Worm (Caenorhabditis elegans) whole organism, midembryonic: ENCODE data around the gene sre-36.
"Not testable (repeated sequence)": the region's sequence is repeated elsewhere in the genome, so short reads cannot be mapped to it uniquely, and the experiment has no call there.

Source experiments
- T22C8.4 ChIP-seq: fragments of 200-800 bp; sonication (Bioruptor generic); IDR thresholded peaks from 2 replicates; pipeline ENCODE4 v1.3.6; 2022; ENCODE audit warnings: missing genetic modification characterization, missing compliant biosample characterization
- cog-1 ChIP-seq: sonication (generic microtip); optimal IDR thresholded peaks from 2 replicates; lab custom pipeline; 2016; ENCODE audit warnings: missing genetic modification characterization, missing compliant biosample characterization
- flt-1 ChIP-seq: fragments of 200-800 bp; sonication (Bioruptor generic); IDR thresholded peaks from 2 replicates; pipeline ENCODE4 v1.3.6; 2022; ENCODE audit warnings: missing genetic modification characterization, missing compliant biosample characterization
- klf-2 ChIP-seq: fragments of 200-800 bp; sonication (Bioruptor generic); conservative IDR thresholded peaks from 2 replicates; pipeline ENCODE4 v1.3.6; 2022; ENCODE audit warnings: missing genetic modification reagents, missing genetic modification characterization, missing compliant biosample characterization
- med-1 ChIP-seq: sonication (generic microtip); optimal IDR thresholded peaks from 2 replicates; lab custom pipeline; 2017; ENCODE audit warnings: missing genetic modification characterization, mild to moderate bottlenecking, missing compliant biosample characterization, antibody characterized with exemption, missing genetic modification reagents; ENCODE audit not compliant: insufficient read depth
- ref-1 ChIP-seq: fragments of 200-800 bp; sonication (Bioruptor generic); conservative IDR thresholded peaks from 2 replicates; pipeline ENCODE4 v1.3.6; 2022; ENCODE audit warnings: missing genetic modification reagents, missing genetic modification characterization, missing compliant biosample characterization
- tab-1 ChIP-seq: fragments of 200-800 bp; sonication (Bioruptor generic); IDR thresholded peaks from 2 replicates; pipeline ENCODE4 v1.3.6; 2022; ENCODE audit warnings: missing genetic modification characterization, missing compliant biosample characterization
- ztf-23 ChIP-seq: fragments of 200-800 bp; sonication (Bioruptor generic); IDR thresholded peaks from 2 replicates; pipeline ENCODE4 v1.3.6; 2022; ENCODE audit warnings: missing genetic modification reagents, missing genetic modification characterization, missing compliant biosample characterization
- ztf-29 ChIP-seq: fragments of 200-800 bp; sonication (Bioruptor generic); IDR thresholded peaks from 2 replicates; pipeline ENCODE4 v1.3.6; 2022; ENCODE audit warnings: missing genetic modification reagents, missing genetic modification characterization, missing compliant biosample characterization

The sre-36 gene

DNA sequence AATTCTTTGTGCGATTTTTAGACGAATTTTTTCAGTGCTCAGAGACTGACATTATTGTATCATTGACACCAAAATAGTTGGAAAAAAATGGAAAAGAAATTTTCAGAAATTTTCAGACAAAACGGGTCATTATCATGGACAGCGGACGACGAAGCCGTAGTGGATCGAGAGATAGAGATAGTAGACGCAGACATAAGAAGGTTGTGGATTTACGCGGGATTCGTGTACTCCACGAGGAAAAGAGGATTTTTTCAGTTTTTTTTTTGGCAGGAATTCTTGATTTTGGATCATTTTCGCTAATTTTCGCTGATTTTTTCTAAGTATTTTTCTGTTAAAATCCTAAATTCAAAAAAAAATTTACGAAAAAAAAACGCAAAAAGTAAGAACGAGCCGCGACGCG lies 31.9 kb upstream of the sre-36 start, which contains the start of gene W08G11.3:
Gene W08G11.3, plus strand, starts transcription at position 107 of the 400 bp plus-strand sequence.
- TF ChIP-seq ref-1 (GFP tag; lab: Robert Waterston, UW): no peak
- TF ChIP-seq T22C8.4 (GFP tag; lab: Robert Waterston, UW): no peak
- TF ChIP-seq med-1 (GFP tag; lab: Kevin White, UChicago): no peak
- TF ChIP-seq cog-1 (tag; lab: Kevin White, UChicago): no peak
- no peak for TF ChIP-seq ztf-29
- no peak for TF ChIP-seq klf-2 (GFP tag; lab: Robert Waterston, UW)
- TF ChIP-seq ztf-23 (GFP tag; lab: Robert Waterston, UW): no peak
- TF ChIP-seq tab-1 (GFP tag; lab: Robert Waterston, UW): no peak
- TF ChIP-seq flt-1: no peak

- TF ChIP-seq cog-1 (tag; lab: Kevin White, UChicago) (no peak), T22C8.4 (GFP tag; lab: Robert Waterston, UW) (peak; percentile 53; the same call in 1 of the 2 replicates)
These were observed 31.3 kb upstream of the sre-36 start for ce11 chrV:16368143-16368542.

DNA sequence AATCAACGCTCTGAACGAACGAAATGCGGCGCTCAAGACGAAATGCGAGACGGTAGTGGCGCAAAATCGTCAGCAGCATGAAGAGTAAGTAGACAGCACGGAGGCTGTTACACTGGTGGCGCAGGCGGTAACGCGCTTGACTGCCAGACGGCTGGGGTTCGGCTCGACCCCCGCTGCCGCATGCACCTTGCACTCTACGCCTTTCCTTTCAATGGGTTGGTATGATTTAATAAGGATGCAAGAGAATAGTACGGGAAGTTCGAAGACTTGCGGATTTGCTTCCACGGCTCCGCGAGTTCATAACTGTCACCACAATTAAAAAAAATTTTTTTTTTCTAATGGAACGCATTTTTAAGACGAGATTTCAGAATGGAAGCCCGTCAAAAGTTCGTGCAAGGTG lies 29.4 kb upstream of the sre-36 start:
- TF ChIP-seq klf-2 (GFP tag; lab: Robert Waterston, UW): peak; percentile 68; the same call in 1 of the 2 replicates
- TF ChIP-seq tab-1 (GFP tag; lab: Robert Waterston, UW): peak; percentile 83
- TF ChIP-seq ref-1 (GFP tag; lab: Robert Waterston, UW): peak; percentile 61
- TF ChIP-seq cog-1 (tag; lab: Kevin White, UChicago): peak; percentile 34
- peak; percentile 58; the same call in 1 of the 2 replicates for TF ChIP-seq T22C8.4 (GFP tag; lab: Robert Waterston, UW)
- no peak for TF ChIP-seq ztf-29
- peak; percentile 32 for TF ChIP-seq med-1 (GFP tag; lab: Kevin White, UChicago)
- TF ChIP-seq flt-1: peak; percentile 90
- TF ChIP-seq ztf-23 (GFP tag; lab: Robert Waterston, UW): peak; percentile 79

- TF ChIP-seq ztf-29: no peak
- TF ChIP-seq cog-1 (tag; lab: Kevin White, UChicago): no peak
- no peak for TF ChIP-seq tab-1 (GFP tag; lab: Robert Waterston, UW)
- TF ChIP-seq ref-1 (GFP tag; lab: Robert Waterston, UW): no peak
- TF ChIP-seq klf-2 (GFP tag; lab: Robert Waterston, UW): no peak
- TF ChIP-seq med-1 (GFP tag; lab: Kevin White, UChicago): no peak
- TF ChIP-seq T22C8.4 (GFP tag; lab: Robert Waterston, UW): no peak
- TF ChIP-seq flt-1: no peak
- TF ChIP-seq ztf-23 (GFP tag; lab: Robert Waterston, UW): no peak
These were observed 24.8 kb upstream of the sre-36 start, which contains the start of gene srv-34 for ce11 chrV:16374676-16375075. TSS of gene srv-34 (minus strand) at chrV:16374776.

- TF ChIP-seq cog-1 (tag; lab: Kevin White, UChicago): no peak
- TF ChIP-seq ztf-23 (GFP tag; lab: Robert Waterston, UW): no peak
- no peak for TF ChIP-seq klf-2 (GFP tag; lab: Robert Waterston, UW)
- no peak for TF ChIP-seq ref-1 (GFP tag; lab: Robert Waterston, UW)
- no peak for TF ChIP-seq tab-1 (GFP tag; lab: Robert Waterston, UW)
- TF ChIP-seq ztf-29: no peak
- TF ChIP-seq flt-1: no peak
- no peak for TF ChIP-seq T22C8.4 (GFP tag; lab: Robert Waterston, UW)
- TF ChIP-seq med-1 (GFP tag; lab: Kevin White, UChicago): no peak
These were observed 23.0 kb upstream of the sre-36 start for ce11 chrV:16376430-16376948.

- TF ChIP-seq flt-1: 0 out of 2 replicates have a peak, but pooled peaks have one; percentile 28
- TF ChIP-seq tab-1 (GFP tag; lab: Robert Waterston, UW): no peak
- TF ChIP-seq klf-2 (GFP tag; lab: Robert Waterston, UW): no peak
These were observed 22.3 kb upstream of the sre-36 start for ce11 chrV:16377188-16377587.

DNA sequence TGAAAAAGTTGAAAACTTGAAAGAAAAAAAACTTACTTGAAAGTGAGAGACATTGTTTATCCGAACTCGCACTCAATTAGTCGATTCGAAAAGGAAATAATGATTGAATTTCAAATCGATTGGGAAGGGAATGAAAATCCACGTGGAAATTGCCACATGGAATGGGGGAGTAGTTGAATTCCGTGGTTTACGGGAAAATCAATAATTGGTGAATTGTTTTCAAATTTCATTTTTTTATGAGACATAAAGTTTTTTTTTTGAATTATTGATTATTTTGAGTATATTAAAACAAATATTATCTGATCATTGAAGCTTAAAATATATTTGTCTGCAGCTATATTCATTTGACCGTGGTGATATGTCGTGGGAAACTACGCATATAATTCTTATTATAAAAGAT lies 21.6 kb upstream of the sre-36 start, which contains the start of gene F13A7.1:
Gene F13A7.1, minus strand, starts transcription at position 101 of the 400 bp plus-strand sequence.
- TF ChIP-seq T22C8.4 (GFP tag; lab: Robert Waterston, UW) (no peak), ref-1 (GFP tag; lab: Robert Waterston, UW) (no peak), med-1 (GFP tag; lab: Kevin White, UChicago) (no peak), klf-2 (GFP tag; lab: Robert Waterston, UW) (no peak), ztf-23 (GFP tag; lab: Robert Waterston, UW) (no peak), tab-1 (GFP tag; lab: Robert Waterston, UW) (no peak), cog-1 (tag; lab: Kevin White, UChicago) (no peak), ztf-29 (no peak), flt-1 (no peak)

DNA sequence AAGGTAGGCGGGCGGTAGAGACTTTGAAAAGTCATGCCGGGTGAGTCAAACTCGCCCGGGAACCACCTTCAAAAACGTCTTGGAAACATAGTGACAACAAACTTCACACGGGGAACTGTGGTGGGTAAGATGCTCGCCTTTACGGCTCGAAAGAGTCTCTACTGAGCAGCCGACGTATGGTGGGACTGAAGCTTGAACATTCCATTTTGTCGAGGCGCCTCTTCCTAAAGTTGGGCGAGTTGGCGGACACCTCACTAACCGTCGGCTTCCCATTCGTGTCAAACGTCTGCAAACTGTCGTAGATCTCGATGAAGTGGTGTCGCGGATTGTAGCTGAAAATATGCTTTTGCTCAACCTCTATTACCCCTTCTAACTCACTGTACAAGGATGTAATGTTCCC lies 16.5 kb upstream of the sre-36 start:
- no peak for TF ChIP-seq klf-2 (GFP tag; lab: Robert Waterston, UW)
- TF ChIP-seq flt-1: no peak
- TF ChIP-seq ztf-29: no peak
- TF ChIP-seq ztf-23 (GFP tag; lab: Robert Waterston, UW): no peak
- TF ChIP-seq cog-1 (tag; lab: Kevin White, UChicago): no peak
- no peak for TF ChIP-seq T22C8.4 (GFP tag; lab: Robert Waterston, UW)
- TF ChIP-seq med-1 (GFP tag; lab: Kevin White, UChicago): no peak
- TF ChIP-seq ref-1 (GFP tag; lab: Robert Waterston, UW): no peak
- TF ChIP-seq tab-1 (GFP tag; lab: Robert Waterston, UW): no peak

DNA sequence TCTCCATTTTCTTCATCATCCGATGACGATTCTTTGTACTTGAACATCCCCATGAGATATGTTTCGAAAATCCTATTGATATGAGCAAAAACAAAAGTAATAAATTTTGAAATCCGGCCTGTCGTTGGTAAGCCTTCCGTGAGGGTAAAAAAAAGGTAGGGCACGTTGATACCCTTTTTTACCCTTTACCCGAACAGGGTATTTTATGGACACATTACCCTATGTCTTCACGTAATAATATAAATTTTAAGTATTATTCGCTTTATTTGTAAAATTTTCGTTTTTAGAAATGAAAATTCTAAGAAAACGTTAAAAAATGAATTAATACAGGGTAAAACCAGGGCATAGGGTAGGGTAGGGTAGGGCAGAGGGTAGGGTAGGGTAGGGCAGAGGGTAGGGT lies 15.8 kb upstream of the sre-36 start, which contains the start of gene F13A7.7:
Gene F13A7.7, minus strand, starts transcription at position 101 of the 400 bp plus-strand sequence.
- TF ChIP-seq ztf-29; ztf-23 (GFP tag; lab: Robert Waterston, UW); T22C8.4 (GFP tag; lab: Robert Waterston, UW): not testable (repeated sequence)

DNA sequence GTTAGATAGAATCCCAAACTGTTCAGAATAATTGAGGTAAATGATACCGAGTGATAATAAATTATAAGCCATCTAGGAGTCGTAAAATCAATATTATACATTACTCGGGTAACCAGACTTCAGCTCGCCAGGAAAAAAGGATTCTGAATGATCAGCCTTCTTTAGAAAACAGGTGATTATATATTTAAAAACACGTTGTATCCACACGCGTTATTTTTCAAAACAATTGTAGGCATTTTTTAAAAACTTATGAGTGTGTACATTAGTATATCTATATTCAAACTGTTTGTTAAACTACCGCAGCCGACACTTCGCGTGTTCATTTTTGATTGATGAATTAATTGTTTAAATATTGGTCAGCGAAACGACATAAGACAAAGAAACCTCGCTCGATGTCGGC lies 11.2 kb upstream of the sre-36 start, which contains the start of gene sri-65:
Gene sri-65, minus strand, starts transcription at position 101 of the 400 bp plus-strand sequence.
- TF ChIP-seq tab-1 (GFP tag; lab: Robert Waterston, UW) (no peak), T22C8.4 (GFP tag; lab: Robert Waterston, UW) (no peak)
